Worm (Caenorhabditis elegans): Measurements from ENCODE around the gene Y42A5A.1.

The Y42A5A.1 gene

ce11 chrV:11075209-11076027, 12.3 kb upstream of the Y42A5A.1 start:
- TF ChIP-seq mdl-1 (tag; optimal IDR thresholded peaks at IDR 0.05) = peak; percentile 41 to 51
- peak; percentile 10 for TF ChIP-seq F13H6.1 (tag; optimal IDR thresholded peaks at IDR 0.05)
- peak; percentile 4 for TF ChIP-seq nhr-21 (tag; optimal IDR thresholded peaks at IDR 0.05)
- no peak for TF ChIP-seq peb-1 (tag; optimal IDR thresholded peaks at IDR 0.05)
- TF ChIP-seq aly-2 (tag; optimal IDR thresholded peaks at IDR 0.05) = no peak
- peak; percentile 12 for TF ChIP-seq unc-55 (GFP tag; optimal IDR thresholded peaks at IDR 0.05)
- peak; percentile 31 for TF ChIP-seq nhr-129 (tag; optimal IDR thresholded peaks at IDR 0.05)
- TF ChIP-seq nhr-25 (tag; optimal IDR thresholded peaks at IDR 0.05) = peak; percentile 22
- TF ChIP-seq fos-1 (tag; optimal IDR thresholded peaks at IDR 0.05) = peak; percentile 41

ce11 chrV:11076028-11076402, 11.7 kb upstream of the Y42A5A.1 start:
- TF ChIP-seq egl-27 (tag; optimal IDR thresholded peaks at IDR 0.05) = no peak
- TF ChIP-seq sma-3 (GFP tag; optimal IDR thresholded peaks at IDR 0.05) = peak; percentile 15
- peak; percentile 41 for TF ChIP-seq sem-4 (tag; optimal IDR thresholded peaks at IDR 0.05)
- no peak for TF ChIP-seq F13H6.1 (tag; optimal IDR thresholded peaks at IDR 0.05)
- no peak for TF ChIP-seq dmd-4 (tag; optimal IDR thresholded peaks at IDR 0.05)
- no peak for TF ChIP-seq aly-2 (tag; optimal IDR thresholded peaks at IDR 0.05)
- TF ChIP-seq nhr-129 (tag; optimal IDR thresholded peaks at IDR 0.05) = no peak
- TF ChIP-seq nhr-21 (tag; optimal IDR thresholded peaks at IDR 0.05) = no peak

- TF ChIP-seq lin-11 (tag; optimal IDR thresholded peaks at IDR 0.05) = no peak
- no peak for TF ChIP-seq ceh-16 (tag; optimal IDR thresholded peaks at IDR 0.05)
- peak in 1 of 2 experiments; percentile 40 for TF ChIP-seq lsy-2 (tag; optimal IDR thresholded peaks at IDR 0.05)
- no peak for TF ChIP-seq nhr-10 (tag; optimal IDR thresholded peaks at IDR 0.05)
- TF ChIP-seq C34F6.9 (tag; optimal IDR thresholded peaks at IDR 0.05) = peak; percentile 14
- TF ChIP-seq skn-1 (tag; optimal IDR thresholded peaks at IDR 0.05) = no peak
- TF ChIP-seq ztf-11 (tag; optimal IDR thresholded peaks at IDR 0.05) = no peak
- TF ChIP-seq sma-3 (GFP tag; optimal IDR thresholded peaks at IDR 0.05) = no peak
- no peak for TF ChIP-seq gmeb-1 (tag; optimal IDR thresholded peaks at IDR 0.05)
- TF ChIP-seq sma-9 (GFP tag; optimal IDR thresholded peaks at IDR 0.05) = peak; percentile 25
- no peak for TF ChIP-seq sma-9 (tag; optimal IDR thresholded peaks at IDR 0.05)
- TF ChIP-seq nhr-25 (tag; optimal IDR thresholded peaks at IDR 0.05) = no peak
- no peak for TF ChIP-seq snpc-4 (tag; optimal IDR thresholded peaks at IDR 0.05)
- TF ChIP-seq unc-55 (GFP tag; optimal IDR thresholded peaks at IDR 0.05) = no peak
- no peak for TF ChIP-seq zag-1 (tag; optimal IDR thresholded peaks at IDR 0.05)
- TF ChIP-seq nhr-11 (tag; optimal IDR thresholded peaks at IDR 0.05) = no peak
- TF ChIP-seq mbf-1 (tag; optimal IDR thresholded peaks at IDR 0.05) = no peak
- TF ChIP-seq mab-5 (tag; optimal IDR thresholded peaks at IDR 0.05) = no peak
- no peak for TF ChIP-seq mdl-1 (tag; optimal IDR thresholded peaks at IDR 0.05)
- no peak for TF ChIP-seq ceh-82 (tag; optimal IDR thresholded peaks at IDR 0.05)
- no peak for TF ChIP-seq peb-1 (tag; optimal IDR thresholded peaks at IDR 0.05)
- TF ChIP-seq nhr-12 (tag; optimal IDR thresholded peaks at IDR 0.05) = no peak
- no peak for TF ChIP-seq aly-2 (tag; optimal IDR thresholded peaks at IDR 0.05)
- no peak for TF ChIP-seq sem-4 (tag; optimal IDR thresholded peaks at IDR 0.05)
- no peak for TF ChIP-seq blmp-1 (tag; optimal IDR thresholded peaks at IDR 0.05; ENCODE audit: insufficient read depth)
- peak; percentile 31 for TF ChIP-seq crh-2 (tag; optimal IDR thresholded peaks at IDR 0.05)
- peak; percentile 77 for TF ChIP-seq ztf-4 (tag; optimal IDR thresholded peaks at IDR 0.05)
- TF ChIP-seq ama-1 (optimal IDR thresholded peaks at IDR 0.05) = peak; percentile 79
- no peak for TF ChIP-seq nhr-23 (tag; optimal IDR thresholded peaks at IDR 0.05)
- TF ChIP-seq nhr-129 (tag; optimal IDR thresholded peaks at IDR 0.05) = peak; percentile 43
- no peak for TF ChIP-seq dmd-4 (tag; optimal IDR thresholded peaks at IDR 0.05)
- no peak for TF ChIP-seq Y55F3AM.14 (GFP tag; optimal IDR thresholded peaks at IDR 0.05)
- no peak for TF ChIP-seq nhr-6 (tag; optimal IDR thresholded peaks at IDR 0.05)
- no peak for TF ChIP-seq R02D3.7 (tag; optimal IDR thresholded peaks at IDR 0.05)
- TF ChIP-seq F13H6.1 (tag; optimal IDR thresholded peaks at IDR 0.05) = no peak
- no peak for TF ChIP-seq elt-1 (tag; optimal IDR thresholded peaks at IDR 0.05)
- TF ChIP-seq unc-39 (tag; optimal IDR thresholded peaks at IDR 0.05) = no peak
- TF ChIP-seq lin-13 (GFP tag; optimal IDR thresholded peaks at IDR 0.05) = peak; percentile 32
- TF ChIP-seq ZK546.5 (tag; optimal IDR thresholded peaks at IDR 0.05) = no peak
- no peak for TF ChIP-seq alr-1 (tag; optimal IDR thresholded peaks at IDR 0.05)
- peak; percentile 38 for TF ChIP-seq unc-62 (GFP tag; optimal IDR thresholded peaks at IDR 0.05)
- TF ChIP-seq fos-1 (tag; optimal IDR thresholded peaks at IDR 0.05) = peak; percentile 46
- TF ChIP-seq egl-27 (tag; optimal IDR thresholded peaks at IDR 0.05) = no peak
- no peak for TF ChIP-seq nhr-21 (tag; optimal IDR thresholded peaks at IDR 0.05)
- TF ChIP-seq nhr-237 (tag; optimal IDR thresholded peaks at IDR 0.05) = no peak
- no peak for TF ChIP-seq elt-3 (tag; optimal IDR thresholded peaks at IDR 0.05)
- no peak for TF ChIP-seq lin-39 (tag; optimal IDR thresholded peaks at IDR 0.05)
- TF ChIP-seq nhr-77 (tag; optimal IDR thresholded peaks at IDR 0.05) = no peak
Measured at ce11 chrV:11076403-11076802, 11.3 kb upstream of the Y42A5A.1 start.

Measured in whole organism, L2 larva.